Worm (Caenorhabditis elegans) whole organism, L4 larva: ENCODE measurements around the gene T26H5.4.

Experiments
- Y48G9A.11 ChIP-seq: fragments of 200-800 bp; sonication (Bioruptor generic); IDR thresholded peaks from 2 replicates; pipeline ENCODE4 v1.3.6; 2022; ENCODE audit warnings: missing genetic modification reagents, missing genetic modification characterization, missing compliant biosample characterization
- Y5F2A.4 ChIP-seq: fragments of 200-800 bp; sonication (Bioruptor generic); optimal IDR thresholded peaks from 2 replicates; lab custom pipeline; 2018; ENCODE audit warnings: mild to moderate bottlenecking, missing genetic modification characterization, missing compliant biosample characterization
- aly-2 ChIP-seq: sonication (generic microtip); optimal IDR thresholded peaks from 2 replicates; lab custom pipeline; 2018; ENCODE audit warnings: missing biosample characterization, missing genetic modification characterization
- ceh-20 ChIP-seq: fragments of 200-800 bp; sonication (Bioruptor generic); IDR thresholded peaks from 2 replicates; pipeline ENCODE4 v1.3.6; 2022; ENCODE audit warnings: missing genetic modification reagents, missing genetic modification characterization, missing compliant biosample characterization
- ceh-44 ChIP-seq: fragments of 200-800 bp; sonication (Bioruptor generic); IDR thresholded peaks from 2 replicates; pipeline ENCODE4 v1.3.6; 2022; ENCODE audit warnings: missing genetic modification reagents, missing genetic modification characterization, missing compliant biosample characterization
- ceh-62 ChIP-seq: sonication (generic microtip); optimal IDR thresholded peaks from 2 replicates; lab custom pipeline; 2017; ENCODE audit warnings: missing biosample characterization, missing genetic modification characterization
- ces-1 ChIP-seq: fragments of 150-350 bp; sonication (generic microtip); optimal IDR thresholded peaks from 4 replicates; lab custom pipeline; 2014; ENCODE audit warnings: missing biosample characterization, missing genetic modification reagents, missing genetic modification characterization
- daf-16 ChIP-seq, 3 experiments: sonication (generic microtip); optimal IDR thresholded peaks; 2 replicates each; lab custom pipeline; 2016 to 2017; ENCODE audit warnings: missing genetic modification characterization in 3 of 3, missing genetic modification reagents in 3 of 3, mild to moderate bottlenecking in 2 of 3, missing compliant biosample characterization in 2 of 3, missing biosample characterization in 1 of 3, moderate library complexity in 1 of 3
- daf-8 ChIP-seq: fragments of 200-800 bp; sonication (Bioruptor generic); IDR thresholded peaks from 2 replicates; pipeline ENCODE4 v1.3.6; 2022; ENCODE audit warnings: missing genetic modification characterization, missing compliant biosample characterization
- dmd-6 ChIP-seq: fragments of 200-800 bp; sonication (Bioruptor generic); IDR thresholded peaks from 2 replicates; pipeline ENCODE4 v1.3.6; 2022; ENCODE audit warnings: missing genetic modification reagents, missing genetic modification characterization, missing compliant biosample characterization
- dmd-9 ChIP-seq: fragments of 200-800 bp; sonication (Bioruptor generic); IDR thresholded peaks from 2 replicates; pipeline ENCODE4 v1.3.6; 2022; ENCODE audit warnings: missing genetic modification reagents, missing genetic modification characterization, missing compliant biosample characterization
- dve-1 ChIP-seq: sonication (generic microtip); optimal IDR thresholded peaks from 2 replicates; lab custom pipeline; 2017; ENCODE audit warnings: antibody characterized with exemption, mild to moderate bottlenecking, missing genetic modification characterization, missing compliant biosample characterization; ENCODE audit not compliant: insufficient read depth
- fkh-10 ChIP-seq: fragments of 150-350 bp; optimal IDR thresholded peaks from 2 replicates; lab custom pipeline; 2014; ENCODE audit warnings: missing biosample characterization, missing genetic modification reagents, missing genetic modification characterization
- fos-1 ChIP-seq: fragments of 150-350 bp; optimal IDR thresholded peaks from 2 replicates; lab custom pipeline; 2014; ENCODE audit warnings: missing biosample characterization, missing genetic modification characterization
- gei-8 ChIP-seq: fragments of 200-800 bp; sonication (Bioruptor generic); optimal IDR thresholded peaks from 2 replicates; lab custom pipeline; 2018; ENCODE audit warnings: mild to moderate bottlenecking, missing genetic modification characterization, missing compliant biosample characterization
- hlh-30 ChIP-seq: sonication (generic microtip); optimal IDR thresholded peaks from 2 replicates; lab custom pipeline; 2017; ENCODE audit warnings: antibody characterized with exemption, mild to moderate bottlenecking, missing genetic modification characterization, missing compliant biosample characterization; ENCODE audit not compliant: insufficient read depth
- lin-1 ChIP-seq: fragments of 200-800 bp; sonication (Bioruptor generic); IDR thresholded peaks from 2 replicates; pipeline ENCODE4 v1.3.6; 2022; ENCODE audit warnings: missing genetic modification reagents, missing genetic modification characterization, missing compliant biosample characterization
- lin-13 ChIP-seq: fragments of 150-350 bp; optimal IDR thresholded peaks from 2 replicates; lab custom pipeline; 2014; ENCODE audit warnings: missing biosample characterization, missing genetic modification reagents, missing genetic modification characterization
- lin-38 ChIP-seq: fragments of 200-800 bp; sonication (Bioruptor generic); IDR thresholded peaks from 2 replicates; pipeline ENCODE4 v1.3.6; 2022; ENCODE audit warnings: missing genetic modification reagents, missing genetic modification characterization, missing compliant biosample characterization
- mep-1 ChIP-seq: fragments of 150-350 bp; sonication (generic microtip); optimal IDR thresholded peaks from 3 replicates; lab custom pipeline; 2014; ENCODE audit warnings: missing biosample characterization, missing genetic modification characterization
- mes-2 ChIP-seq: sonication (generic microtip); optimal IDR thresholded peaks from 2 replicates; lab custom pipeline; 2016; ENCODE audit warnings: missing genotype, mild to moderate bottlenecking, missing genetic modification characterization, missing compliant biosample characterization; ENCODE audit not compliant: poor library complexity, severe bottlenecking
- mxl-2 ChIP-seq: fragments of 200-800 bp; sonication (Bioruptor generic); conservative IDR thresholded peaks from 2 replicates; pipeline ENCODE4 v1.3.6; 2022; ENCODE audit warnings: missing genetic modification reagents, missing genetic modification characterization, missing compliant biosample characterization
- nhr-102 ChIP-seq: sonication (generic microtip); optimal IDR thresholded peaks from 2 replicates; lab custom pipeline; 2016; ENCODE audit warnings: mild to moderate bottlenecking, missing genetic modification characterization, moderate library complexity, missing compliant biosample characterization
- nhr-11 ChIP-seq: fragments of 150-350 bp; optimal IDR thresholded peaks from 2 replicates; lab custom pipeline; 2014; ENCODE audit warnings: missing biosample characterization, missing genetic modification characterization
- nhr-237 ChIP-seq: sonication (generic microtip); optimal IDR thresholded peaks from 2 replicates; lab custom pipeline; 2017; ENCODE audit warnings: missing biosample characterization, missing genetic modification characterization
- nhr-28 ChIP-seq: fragments of 150-350 bp; optimal IDR thresholded peaks from 2 replicates; lab custom pipeline; 2014; ENCODE audit warnings: missing biosample characterization, missing genetic modification characterization
- nhr-42 ChIP-seq: fragments of 200-800 bp; sonication (Bioruptor generic); IDR thresholded peaks from 2 replicates; pipeline ENCODE4 v1.3.6; 2022; ENCODE audit warnings: missing genetic modification characterization, missing compliant biosample characterization
- pqm-1 ChIP-seq: sonication (generic microtip); optimal IDR thresholded peaks from 2 replicates; lab custom pipeline; 2017; ENCODE audit warnings: missing biosample characterization, missing genetic modification characterization
- tag-97 ChIP-seq: fragments of 200-800 bp; sonication (Bioruptor generic); IDR thresholded peaks from 2 replicates; pipeline ENCODE4 v1.3.6; 2022; ENCODE audit warnings: missing genetic modification characterization, missing compliant biosample characterization
- tra-1 ChIP-seq: fragments of 200-800 bp; sonication (Bioruptor generic); IDR thresholded peaks from 2 replicates; pipeline ENCODE4 v1.3.6; 2022; ENCODE audit warnings: missing genetic modification reagents, missing genetic modification characterization, missing compliant biosample characterization
- unc-39 ChIP-seq: sonication (generic microtip); optimal IDR thresholded peaks from 2 replicates; lab custom pipeline; 2017; ENCODE audit warnings: missing biosample characterization, missing genetic modification characterization
- unc-62 ChIP-seq, 3 experiments: fragments of 150-350 bp in 1 of 3; sonication (generic microtip); optimal IDR thresholded peaks in 2 of 3; peaks in 1 of 3; 1 replicate in 1 of 3; 2 replicates in 2 of 3; lab custom pipeline; 2014 to 2017; ENCODE audit warnings: missing biosample characterization in 3 of 3, missing genetic modification characterization in 3 of 3, missing genetic modification reagents in 3 of 3, missing genotype in 1 of 3
- zfp-2 ChIP-seq: sonication (generic microtip); optimal IDR thresholded peaks from 2 replicates; lab custom pipeline; 2016; ENCODE audit warnings: mild to moderate bottlenecking, missing genetic modification characterization, missing compliant biosample characterization
- ztf-11 ChIP-seq: fragments of 150-350 bp; optimal IDR thresholded peaks from 2 replicates; lab custom pipeline; 2014; ENCODE audit warnings: missing biosample characterization, missing genetic modification characterization

Gene T26H5.4

DNA sequence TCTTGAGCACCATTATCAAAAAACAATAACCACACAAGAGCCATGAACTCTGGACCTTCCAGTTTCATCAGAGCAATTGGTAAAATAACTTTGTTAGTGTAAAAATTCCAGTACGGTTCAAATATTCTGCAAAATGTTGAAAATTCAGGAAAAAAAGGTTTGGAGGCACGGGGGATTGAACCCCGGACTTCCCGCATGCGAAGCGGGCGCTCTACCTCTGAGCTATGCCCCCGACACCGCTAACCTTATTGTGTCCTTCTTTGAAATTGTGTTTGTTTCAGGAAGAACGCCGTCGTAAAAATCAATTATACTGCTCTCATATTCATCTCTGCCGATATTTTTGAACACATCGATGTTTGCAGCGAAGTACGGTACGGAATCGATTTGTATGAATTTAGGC, 31.3 kb upstream of the T26H5.4 start (continued):
- TF ChIP-seq mxl-2 (GFP tag; lab: Robert Waterston, UW) (no peak), ceh-62 (no peak), nhr-237 (tag; lab: Kevin White, UChicago) (no peak), mes-2 (tag; lab: Kevin White, UChicago) (peak; percentile 49), Y48G9A.11 (GFP tag; lab: Robert Waterston, UW) (no peak; the same call in 1 of the 2 replicates), tra-1 (GFP tag; lab: Robert Waterston, UW) (no peak), nhr-102 (tag; lab: Kevin White, UChicago) (no peak)
- TF ChIP-seq, all 104 proteins: peak for 20

DNA sequence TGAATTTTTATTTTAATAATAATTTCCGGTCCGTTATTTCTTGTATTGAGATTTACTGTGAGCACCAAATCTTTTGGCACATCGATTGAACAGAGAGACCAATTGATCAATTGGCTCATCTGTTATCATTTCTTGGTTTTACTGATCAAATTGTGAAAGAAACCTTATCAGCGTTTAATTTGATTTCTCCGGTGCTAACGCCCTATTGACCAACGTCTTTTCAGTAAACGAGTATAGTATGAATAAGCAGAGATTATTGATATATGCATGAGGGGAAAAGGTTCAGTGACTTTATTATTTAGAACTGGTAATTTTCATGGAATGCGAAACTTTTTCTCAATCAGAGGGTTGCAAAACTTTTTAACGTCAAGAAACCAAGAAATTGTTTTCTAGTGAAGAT, 30.6 kb upstream of the T26H5.4 start:
- TF ChIP-seq tag-97 (GFP tag; lab: Robert Waterston, UW) (no peak), pqm-1 (tag; lab: Kevin White, UChicago) (peak; percentile 34), lin-13 (GFP tag; lab: Kevin White, UChicago) (no peak), Y5F2A.4 (GFP tag; lab: Kevin White, UChicago) (no peak), fkh-10 (GFP tag; lab: Kevin White, UChicago) (no peak), nhr-28 (tag; lab: Kevin White, UChicago) (no peak), unc-39 (tag; lab: Kevin White, UChicago) (no peak), lin-1 (no peak), ceh-20 (GFP tag; lab: Robert Waterston, UW) (no peak), dmd-6 (GFP tag; lab: Robert Waterston, UW) (peak; percentile 32), nhr-11 (no peak), daf-16 (GFP tag; optimal IDR thresholded peaks at IDR 0.05; lab: Kevin White, UChicago) (no peak), daf-16 (tag; optimal IDR thresholded peaks at IDR 0.05; lab: Kevin White, UChicago) (peak; percentile 90), mep-1 (tag; lab: Kevin White, UChicago) (no peak), daf-8 (GFP tag; lab: Robert Waterston, UW) (no peak), ztf-11 (tag; lab: Kevin White, UChicago) (no peak), mes-2 (tag; lab: Kevin White, UChicago) (peak; percentile 11), ceh-44 (GFP tag; lab: Robert Waterston, UW) (no peak), gei-8 (GFP tag; lab: Kevin White, UChicago) (no peak), tra-1 (GFP tag; lab: Robert Waterston, UW) (no peak), ceh-62 (no peak)

DNA sequence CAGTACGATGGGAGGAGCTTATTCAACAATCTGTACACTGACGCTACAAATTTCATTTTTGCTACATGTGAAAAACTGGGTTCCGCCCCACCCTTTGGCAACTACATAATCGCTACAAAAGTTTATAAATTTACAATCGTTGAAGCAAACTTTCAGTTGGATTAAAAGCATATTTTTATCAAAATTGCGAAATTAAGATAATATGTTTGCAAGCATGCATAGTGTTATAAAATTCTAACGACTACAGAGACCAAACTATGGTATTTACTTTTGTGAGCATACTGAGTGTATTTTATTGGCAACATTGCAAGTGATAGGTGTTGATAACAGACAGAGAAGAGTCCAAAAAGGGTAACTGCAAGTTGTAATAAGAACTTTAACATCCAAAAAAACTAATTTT, 30.1 kb upstream of the T26H5.4 start, which contains the start of gene C06B8.2:
C06B8.2 (minus strand) TSS at position 153 of the 400 bp plus-strand sequence.
- TF ChIP-seq nhr-28 (tag; lab: Kevin White, UChicago) (peak; percentile 88), hlh-30 (tag; lab: Kevin White, UChicago) (no peak), pqm-1 (tag; lab: Kevin White, UChicago) (peak; percentile 45), zfp-2 (tag; lab: Kevin White, UChicago) (no peak)
- TF ChIP-seq, all 104 proteins: peak for 2

DNA sequence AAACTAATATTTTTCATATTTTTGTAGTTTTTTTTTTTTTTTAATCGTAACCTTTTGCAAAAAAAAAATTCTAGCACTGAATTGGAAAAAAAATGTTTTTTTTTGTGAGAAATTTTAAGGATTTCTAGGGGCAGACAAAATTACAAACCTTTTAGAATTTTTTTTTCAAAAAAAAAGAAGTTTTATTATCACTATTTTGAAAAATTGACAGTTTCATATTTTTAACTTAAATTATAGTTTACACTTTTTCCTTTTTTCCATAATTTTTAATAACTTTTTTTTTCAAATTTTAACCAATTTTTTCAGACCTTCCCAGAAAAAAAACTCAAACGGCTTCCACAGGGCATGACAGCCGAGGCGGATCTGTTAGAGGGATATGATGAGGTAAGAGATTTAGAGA, 22.5 kb upstream of the T26H5.4 start, which contains the start of gene dpf-1:
dpf-1 (plus strand) TSS at position 301 of the 400 bp plus-strand sequence.
- no peak for TF ChIP-seq ces-1
- TF ChIP-seq ztf-11 (tag; lab: Kevin White, UChicago) = no peak
- no peak for TF ChIP-seq aly-2 (tag; lab: Kevin White, UChicago)
- no peak for TF ChIP-seq mxl-2 (GFP tag; lab: Robert Waterston, UW)
- no peak for TF ChIP-seq fos-1 (tag; lab: Kevin White, UChicago)
- no peak for TF ChIP-seq lin-38 (GFP tag; lab: Robert Waterston, UW)
- no peak for TF ChIP-seq dve-1 (tag; lab: Kevin White, UChicago)
- TF ChIP-seq unc-62 (GFP tag; optimal IDR thresholded peaks at IDR 0.05 in 1 of 2; lab: Kevin White, UChicago) = no peak
- TF ChIP-seq unc-62 (tag; optimal IDR thresholded peaks at IDR 0.05; lab: Kevin White, UChicago) = no peak
- TF ChIP-seq dmd-9 (GFP tag; lab: Robert Waterston, UW) = no peak
- no peak for TF ChIP-seq nhr-42 (GFP tag; lab: Robert Waterston, UW)
